Worm (Caenorhabditis elegans) whole organism, L1 larva: ENCODE results near the gene best-16.

Experiments
- dsc-1 ChIP-seq: sonication (generic microtip); optimal IDR thresholded peaks from 2 replicates; lab custom pipeline; 2016; ENCODE audit warnings: mild to moderate bottlenecking, missing genetic modification characterization, missing compliant biosample characterization
- elt-2 ChIP-seq: sonication (generic microtip); optimal IDR thresholded peaks from 2 replicates; lab custom pipeline; 2016; ENCODE audit warnings: missing genetic modification characterization, mild to moderate bottlenecking, inconsistent platforms, missing compliant biosample characterization, missing genetic modification reagents
- lin-39 ChIP-seq: fragments of 150-350 bp; optimal IDR thresholded peaks from 2 replicates; lab custom pipeline; 2014; ENCODE audit warnings: missing biosample characterization, missing genetic modification reagents, missing genetic modification characterization
- mdl-1 ChIP-seq, 2 experiments: fragments of 150-350 bp; optimal IDR thresholded peaks; 2 replicates each; lab custom pipeline; 2014 to 2017; ENCODE audit warnings: missing biosample characterization in 2 of 2, missing genetic modification characterization in 2 of 2, inconsistent platforms in 1 of 2
- nhr-76 ChIP-seq: sonication (generic microtip); optimal IDR thresholded peaks from 2 replicates; lab custom pipeline; 2017; ENCODE audit warnings: missing biosample characterization, missing genetic modification characterization
- nhr-90 ChIP-seq: sonication (generic microtip); optimal IDR thresholded peaks from 2 replicates; lab custom pipeline; 2016; ENCODE audit warnings: mild to moderate bottlenecking, missing genetic modification characterization, missing compliant biosample characterization; ENCODE audit not compliant: poor library complexity
- snpc-4 ChIP-seq: fragments of 150-350 bp; optimal IDR thresholded peaks from 2 replicates; lab custom pipeline; 2014; ENCODE audit warnings: missing biosample characterization, missing genetic modification characterization
- tbx-2 ChIP-seq: sonication (generic microtip); optimal IDR thresholded peaks from 2 replicates; lab custom pipeline; 2016; ENCODE audit warnings: missing genetic modification characterization, missing compliant biosample characterization
- unc-62 ChIP-seq: fragments of 150-350 bp; optimal IDR thresholded peaks from 2 replicates; lab custom pipeline; 2014; ENCODE audit warnings: missing biosample characterization, missing genetic modification reagents, missing genetic modification characterization

DNA sequence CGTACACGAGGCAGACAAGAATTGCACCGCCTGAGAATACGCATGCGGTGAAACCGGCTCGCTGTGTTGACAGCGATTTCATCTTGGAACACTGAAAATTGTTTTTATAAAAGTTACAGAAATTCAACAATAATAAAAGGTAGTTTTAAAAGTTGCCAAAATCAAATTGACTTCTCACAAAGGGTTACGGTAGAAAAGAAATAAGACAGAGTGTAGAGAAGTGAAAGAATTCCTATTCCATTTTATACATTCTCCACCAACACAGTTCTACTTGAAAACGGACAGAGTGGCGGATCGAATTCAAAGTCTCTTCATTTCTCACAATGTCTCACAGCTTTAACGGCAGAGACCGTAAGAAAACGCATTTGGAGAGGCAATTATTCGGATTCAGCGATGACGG, 43.2 kb downstream of the best-16 start, which contains the start of gene col-113:
- TF ChIP-seq unc-62 (GFP tag; lab: Kevin White, UChicago) (no peak), snpc-4 (no peak), dsc-1 (tag; lab: Kevin White, UChicago) (no peak), elt-2 (tag; lab: Kevin White, UChicago) (no peak), lin-39 (tag; lab: Kevin White, UChicago) (no peak), nhr-76 (tag; lab: Kevin White, UChicago) (no peak), tbx-2 (tag; lab: Kevin White, UChicago) (no peak), nhr-90 (tag; lab: Kevin White, UChicago) (no peak), mdl-1 (tag; optimal IDR thresholded peaks at IDR 0.05; lab: Kevin White, UChicago) (no peak)
